Worm (Caenorhabditis elegans) whole organism, late embryonic: ENCODE measurements around the gene fbxa-96.

Source experiments
- C08G9.2 ChIP-seq: sonication (generic microtip); optimal IDR thresholded peaks from 2 replicates; lab custom pipeline; 2016; ENCODE audit warnings: mild to moderate bottlenecking, missing genetic modification characterization, moderate library complexity, missing compliant biosample characterization
- pag-3 ChIP-seq: sonication (generic microtip); optimal IDR thresholded peaks from 2 replicates; lab custom pipeline; 2016; ENCODE audit warnings: missing compliant biosample characterization, missing genetic modification characterization, borderline replicate concordance
- sox-2 ChIP-seq: fragments of 200-800 bp; sonication (Bioruptor generic); IDR thresholded peaks from 2 replicates; pipeline ENCODE4 v1.3.6; 2022; ENCODE audit warnings: missing genetic modification reagents, missing genetic modification characterization, missing compliant biosample characterization

DNA sequence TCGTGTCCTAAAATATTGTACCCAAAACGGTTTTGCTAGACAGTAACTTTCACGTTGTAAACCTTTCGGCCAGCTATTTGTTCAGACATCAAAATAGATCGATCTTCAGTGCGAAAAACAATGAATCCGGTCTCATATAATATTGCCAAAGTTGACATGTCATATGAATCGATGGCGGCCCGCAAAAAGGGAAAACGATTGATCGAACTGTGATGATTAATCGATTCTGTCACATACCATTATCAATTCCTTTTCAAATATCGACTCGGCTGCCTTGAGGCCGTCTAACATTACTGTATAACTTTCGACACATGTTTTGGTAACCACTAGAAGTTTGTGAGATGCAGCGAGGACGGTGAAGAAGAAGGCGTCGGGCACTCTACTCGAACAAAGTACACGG, 12.7 kb upstream of the fbxa-96 start:
- TF ChIP-seq C08G9.2 (no peak), pag-3 (tag; lab: Kevin White, UChicago) (no peak), sox-2 (no peak)
